Fruit fly (Drosophila melanogaster) whole organism, larva: Measurements from ENCODE around the gene prd1.

ENCODE experiments used
- noc ChIP-seq: fragments of 200-800 bp; sonication (Bioruptor generic); optimal IDR thresholded peaks from 3 replicates; lab custom pipeline; 2019; ENCODE audit warnings: missing biosample characterization, mild to moderate bottlenecking, missing genetic modification characterization, moderate library complexity

prd1 gene

DNA sequence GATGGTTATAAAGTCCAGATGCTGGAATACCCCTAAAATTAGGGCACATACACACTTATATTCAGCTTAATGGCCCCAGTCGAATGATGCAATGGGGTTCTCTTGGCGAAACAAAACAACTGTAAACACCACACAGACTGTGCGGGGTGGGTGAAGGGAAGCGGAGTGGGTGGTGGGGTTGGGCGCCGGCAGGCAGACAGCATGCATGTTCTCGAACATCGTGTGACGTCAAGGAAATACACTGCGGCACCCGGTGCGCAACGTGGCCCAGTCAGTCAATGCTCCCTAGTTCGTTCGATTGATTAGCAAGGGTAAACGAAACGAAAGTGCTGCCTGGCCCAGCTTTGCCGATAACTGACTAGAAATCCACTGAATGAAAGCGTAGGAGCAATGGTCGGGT is 24.3 kb downstream of the prd1 start:
- TF ChIP-seq noc (tag; lab: Kevin White, UChicago): no peak

DNA sequence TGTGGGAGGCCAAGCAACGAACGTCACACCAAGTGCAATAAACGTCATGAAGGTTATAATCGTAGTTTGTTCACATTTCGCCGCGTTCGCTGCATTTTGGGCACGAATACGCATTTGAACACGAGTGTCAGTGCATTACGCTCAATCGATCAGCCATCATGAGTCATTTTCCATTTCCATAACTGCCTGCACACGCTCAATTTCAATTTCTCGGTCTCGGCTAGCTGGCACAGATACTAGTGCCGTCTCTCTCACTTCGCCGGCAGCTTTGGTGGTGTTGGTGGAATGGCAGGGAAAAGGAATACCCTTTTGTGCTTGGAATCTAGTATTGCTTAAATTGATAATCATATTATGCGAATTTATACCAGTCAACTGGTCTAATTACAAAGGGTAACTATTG is 25.1 kb downstream of the prd1 start:
- TF ChIP-seq noc (tag; lab: Kevin White, UChicago): no peak

DNA sequence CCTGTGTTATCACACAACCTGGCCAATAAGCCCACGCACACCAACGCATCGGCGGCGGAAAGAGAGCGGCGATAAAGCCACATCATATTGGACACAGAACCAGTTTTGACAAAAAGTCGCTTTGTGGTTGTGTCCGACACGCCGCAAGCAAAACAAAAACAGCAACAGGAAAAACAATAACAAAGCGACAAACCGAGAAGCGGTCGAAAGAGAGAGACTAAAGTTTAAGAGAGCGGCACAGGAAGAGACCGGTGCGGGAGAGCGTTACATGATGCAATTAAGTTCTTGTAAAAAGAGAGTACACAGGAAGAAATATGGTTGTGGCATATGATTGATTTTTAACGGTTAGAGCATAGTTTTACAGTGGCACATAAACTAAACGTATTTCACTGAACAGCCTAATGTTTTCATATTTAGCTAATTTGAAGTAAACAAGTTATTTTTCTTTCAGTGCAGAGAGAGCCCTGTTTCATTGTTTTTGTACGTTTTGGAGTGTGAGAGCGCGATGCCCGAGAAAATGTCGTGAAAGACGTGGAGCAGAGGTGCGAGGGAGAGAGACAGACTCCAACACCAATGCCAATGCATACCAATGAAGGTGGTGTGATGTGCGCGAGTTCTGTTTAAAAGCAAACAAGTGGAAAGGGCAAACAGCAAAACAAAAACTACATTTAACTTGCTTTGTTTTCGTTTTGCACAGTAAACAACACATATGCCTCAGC is 26.0 kb downstream of the prd1 start:
- peak; percentile 99 for TF ChIP-seq noc (tag; lab: Kevin White, UChicago)

DNA sequence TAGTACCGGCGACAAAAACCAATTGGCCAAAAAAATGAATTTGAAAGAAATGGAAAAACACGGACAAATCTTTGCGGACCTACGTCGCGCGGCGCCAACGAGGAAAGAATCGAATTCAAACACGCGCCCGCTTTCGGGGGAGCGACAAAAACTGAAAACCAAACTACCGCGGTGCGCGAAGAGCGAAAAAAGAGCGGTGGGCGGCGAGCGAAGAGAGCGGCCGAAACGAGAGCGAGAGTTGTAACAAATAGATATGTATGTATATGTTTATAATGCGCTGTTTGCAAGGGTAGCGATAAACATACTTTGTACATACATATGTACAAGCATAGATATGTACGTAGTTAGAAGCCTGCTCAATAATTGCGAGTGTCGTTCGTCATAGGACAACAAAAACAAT is 26.8 kb downstream of the prd1 start:
- TF ChIP-seq noc (tag; lab: Kevin White, UChicago): no peak

DNA sequence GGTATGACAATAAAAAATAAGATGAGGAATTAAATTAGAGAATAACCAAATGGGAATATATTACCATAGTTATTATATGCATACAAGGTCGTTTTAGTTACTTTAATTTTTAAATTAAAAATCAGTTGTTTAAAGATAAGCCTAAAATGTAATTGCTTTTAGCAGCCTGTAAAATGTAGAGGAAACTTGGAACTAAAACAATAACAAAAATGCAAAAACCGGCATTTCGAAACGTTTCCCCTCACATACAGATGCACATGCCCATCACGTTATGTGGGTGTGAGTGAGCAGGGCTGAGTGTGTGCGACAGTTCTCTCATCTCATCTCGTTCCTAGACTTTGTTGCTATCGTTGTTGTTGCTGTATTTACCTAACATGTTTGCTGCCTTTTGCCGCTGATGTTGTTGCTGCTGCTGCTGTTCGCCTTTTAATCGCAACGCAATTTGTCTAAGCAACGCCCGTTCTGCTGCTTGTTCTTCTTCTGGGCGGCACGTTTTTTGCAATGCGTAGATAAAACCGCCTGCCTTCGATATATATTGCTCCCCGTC is 27.6 kb downstream of the prd1 start:
- TF ChIP-seq noc (tag; lab: Kevin White, UChicago): no peak

DNA sequence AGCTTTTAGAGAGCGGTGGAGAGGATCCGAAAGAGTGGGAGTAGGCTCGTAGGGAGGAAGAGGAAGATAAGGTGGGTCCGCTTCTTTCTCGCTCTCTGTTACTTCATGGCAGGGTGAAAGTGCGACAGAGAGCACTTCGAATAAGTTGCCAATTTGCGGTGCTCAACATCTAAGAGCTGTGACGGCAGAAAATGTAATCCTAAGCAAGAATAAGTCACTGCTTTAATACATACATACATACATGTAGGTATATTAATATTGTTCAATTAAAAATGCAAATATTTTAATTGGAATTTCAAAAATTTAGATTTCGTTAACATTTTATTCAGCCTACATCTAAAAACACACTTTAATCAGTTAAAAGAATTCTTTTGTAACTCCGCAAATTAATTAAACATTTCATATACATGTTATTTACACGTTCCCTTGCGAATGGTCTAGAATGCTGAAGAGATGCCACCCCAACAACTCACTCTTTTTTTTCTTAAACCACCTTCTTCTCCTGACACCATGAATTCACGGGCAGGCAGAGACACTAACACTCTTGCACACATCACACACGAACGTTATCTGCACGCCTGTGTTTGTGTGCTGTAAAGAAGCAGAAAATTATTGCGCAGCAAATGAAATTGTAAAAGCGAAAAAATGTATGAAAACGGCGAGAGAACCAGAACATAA is 28.2 kb downstream of the prd1 start:
- TF ChIP-seq noc (tag; lab: Kevin White, UChicago): peak; percentile 40

DNA sequence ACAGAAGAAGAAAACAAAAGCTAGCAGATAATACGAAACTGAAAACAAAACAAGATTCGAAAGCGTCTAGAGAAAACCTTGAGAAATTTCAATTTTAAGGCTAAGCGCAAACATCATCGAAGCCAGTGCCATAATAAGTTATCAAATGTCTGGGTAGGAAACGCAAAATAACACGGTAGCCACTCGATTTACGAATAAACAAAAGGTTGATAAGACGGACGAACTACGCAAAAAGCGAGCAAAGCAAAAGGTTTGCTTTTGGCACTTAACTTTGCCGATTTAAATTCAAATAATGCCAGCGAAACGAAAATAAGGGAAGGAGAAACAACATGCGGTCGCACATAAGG is 28.7 kb downstream of the prd1 start:
- TF ChIP-seq noc (tag; lab: Kevin White, UChicago): no peak

DNA sequence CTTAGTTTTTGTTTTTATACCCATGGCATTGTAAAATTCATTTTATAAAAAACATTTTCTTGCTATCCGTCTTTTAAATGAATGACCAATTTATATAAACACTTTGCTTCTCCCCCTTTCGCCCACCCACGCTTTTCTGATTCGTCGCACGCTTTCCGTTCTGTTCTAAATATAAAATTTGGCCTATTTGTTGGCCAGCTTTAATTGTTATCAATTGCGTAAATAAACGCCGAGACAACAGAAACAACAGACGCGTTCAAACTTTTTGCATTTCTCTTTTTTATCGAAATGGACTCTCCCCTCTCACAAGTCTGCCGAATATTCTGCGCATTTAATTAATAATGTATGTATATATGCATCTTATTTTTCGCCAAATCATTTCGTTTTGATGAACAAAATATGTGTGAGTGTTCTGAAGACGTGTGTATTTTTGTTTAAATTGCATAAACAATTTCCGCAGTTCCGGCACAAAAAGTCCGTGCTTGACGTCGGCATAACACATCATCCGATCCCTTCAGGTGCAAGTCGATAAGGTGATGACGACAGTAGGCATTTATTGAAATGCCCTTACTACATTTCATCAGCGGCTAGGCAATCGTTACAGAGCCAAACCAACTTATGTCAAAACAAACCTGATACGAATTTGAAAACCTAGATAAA is 29.5 kb downstream of the prd1 start:
- TF ChIP-seq noc (tag; lab: Kevin White, UChicago): no peak

DNA sequence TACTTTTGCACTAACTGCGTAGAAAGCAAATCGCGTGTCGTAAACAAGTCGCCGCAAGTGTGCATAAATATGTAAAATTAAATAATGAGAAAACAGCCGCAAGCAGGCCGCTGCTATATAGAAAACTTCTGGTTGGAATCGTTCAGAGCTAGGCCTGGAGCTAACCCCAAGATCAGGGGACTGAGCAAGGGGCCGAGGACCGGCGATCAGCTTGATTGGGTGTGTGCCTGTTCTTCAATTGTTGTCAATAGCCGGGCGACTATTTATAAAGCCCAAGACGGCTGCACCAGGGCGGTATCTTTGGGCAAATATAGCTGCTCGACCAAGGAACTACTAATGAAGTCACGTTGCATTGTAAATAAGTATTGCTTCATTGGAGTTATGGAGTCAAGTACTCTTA is 30.1 kb downstream of the prd1 start:
- TF ChIP-seq noc (tag; lab: Kevin White, UChicago): no peak

DNA sequence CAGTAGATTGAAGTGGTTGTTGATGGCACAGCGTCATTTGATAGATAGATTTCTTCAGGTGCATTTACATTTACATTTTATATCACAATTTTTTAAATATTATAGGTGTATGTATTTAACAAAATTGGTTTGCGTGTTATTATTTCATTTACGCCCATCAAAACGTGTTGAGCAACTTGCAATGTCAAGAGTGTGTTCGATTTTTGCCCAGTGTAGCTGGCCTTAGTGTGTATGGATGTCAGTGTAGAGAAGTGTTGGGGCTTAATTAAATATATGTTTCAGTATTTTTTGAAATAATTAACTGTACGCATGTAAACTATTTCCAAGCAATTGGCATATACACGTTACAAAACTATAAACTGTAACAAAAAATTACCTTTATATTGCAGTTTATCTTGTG is 35.1 kb downstream of the prd1 start:
- TF ChIP-seq noc (tag; lab: Kevin White, UChicago): no peak

DNA sequence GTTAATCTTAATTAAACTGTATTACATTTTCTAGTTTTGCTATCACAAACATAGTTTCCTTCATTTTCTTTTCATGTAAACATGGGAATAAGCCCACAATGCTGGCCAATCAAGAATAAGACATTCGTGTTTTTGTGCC is 36.7 kb downstream of the prd1 start, which contains the start of gene CG43062:
TSS of gene CG43062 (plus strand) at position 40 of the 139 bp plus-strand sequence.
- no peak for TF ChIP-seq noc (tag; lab: Kevin White, UChicago)

DNA sequence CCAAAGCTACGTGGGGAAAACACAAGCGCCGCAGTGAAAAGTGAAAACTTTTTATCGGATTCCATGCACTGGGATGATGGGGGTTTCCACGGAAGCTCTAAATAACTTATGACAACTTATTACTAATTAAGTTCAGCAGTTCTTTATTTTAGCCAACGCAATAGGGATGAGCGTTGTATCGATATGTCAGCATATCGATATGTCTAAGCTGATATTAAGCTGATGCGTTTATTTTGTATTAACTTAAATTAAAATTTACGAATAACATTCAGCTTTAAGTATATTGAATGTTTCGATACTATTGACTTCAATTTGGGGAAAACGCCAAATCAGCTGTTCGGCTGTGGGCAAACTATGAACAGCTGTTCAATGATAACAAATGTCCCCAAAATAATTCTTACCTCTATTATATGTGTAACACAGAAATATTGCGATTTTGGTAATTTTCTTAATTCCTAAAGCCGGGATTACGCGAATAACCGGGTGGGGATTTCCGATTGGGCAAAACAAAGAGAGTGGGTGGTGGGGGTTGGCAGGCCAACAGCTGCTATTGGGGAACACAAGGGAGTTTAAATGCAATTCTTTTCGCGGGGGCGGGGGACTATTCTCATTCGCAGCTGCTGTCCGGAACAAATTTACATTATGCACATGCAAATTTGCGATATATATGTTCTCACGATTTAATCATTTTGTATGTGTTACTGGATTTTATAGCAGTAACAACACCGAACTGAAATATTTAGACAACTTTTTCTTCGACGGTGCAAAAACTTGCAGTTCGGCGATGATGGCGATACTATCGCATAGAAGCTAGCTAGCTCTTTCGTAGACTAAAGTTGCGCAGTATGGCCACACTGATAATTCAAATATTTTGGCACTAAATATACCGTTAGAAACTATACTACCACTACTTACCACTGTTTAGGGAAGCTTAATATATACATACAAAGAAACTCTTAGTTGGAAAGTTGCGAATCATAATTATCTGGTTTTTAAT is 37.2 kb downstream of the prd1 start, which contains the start of gene CG6923:
TSS of gene CG6923 (minus strand) at position 733 of the 997 bp plus-strand sequence.
- no peak for TF ChIP-seq noc (tag; lab: Kevin White, UChicago)

DNA sequence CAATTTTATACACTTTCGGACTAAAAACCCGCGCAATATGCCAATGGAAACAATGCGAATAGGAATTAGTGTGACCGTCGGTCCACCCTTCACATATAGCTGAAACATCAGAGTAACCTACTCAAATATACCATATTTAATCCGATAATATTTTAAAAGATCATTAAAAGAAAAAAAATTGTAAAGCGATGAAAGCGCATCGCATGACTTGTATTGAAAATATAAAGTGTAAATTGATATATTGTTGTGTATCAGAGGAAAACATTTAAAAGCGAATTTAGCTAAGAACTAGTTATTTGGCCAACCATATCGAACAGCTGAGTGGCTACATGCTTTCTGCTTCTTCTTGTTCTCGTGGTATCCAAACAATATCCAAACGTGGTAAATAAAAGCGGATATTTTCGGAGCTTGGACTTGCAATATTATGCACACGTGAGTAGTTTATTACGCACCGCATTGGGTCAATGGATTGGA is 45.0 kb downstream of the prd1 start, which contains the start of the genes Blm and CG14722:
TSS of gene Blm (minus strand) at position 54 of the 474 bp plus-strand sequence.
TSS of gene CG14722 (plus strand) at position 161 of the 474 bp plus-strand sequence.
- TF ChIP-seq noc (tag; lab: Kevin White, UChicago): no peak

DNA sequence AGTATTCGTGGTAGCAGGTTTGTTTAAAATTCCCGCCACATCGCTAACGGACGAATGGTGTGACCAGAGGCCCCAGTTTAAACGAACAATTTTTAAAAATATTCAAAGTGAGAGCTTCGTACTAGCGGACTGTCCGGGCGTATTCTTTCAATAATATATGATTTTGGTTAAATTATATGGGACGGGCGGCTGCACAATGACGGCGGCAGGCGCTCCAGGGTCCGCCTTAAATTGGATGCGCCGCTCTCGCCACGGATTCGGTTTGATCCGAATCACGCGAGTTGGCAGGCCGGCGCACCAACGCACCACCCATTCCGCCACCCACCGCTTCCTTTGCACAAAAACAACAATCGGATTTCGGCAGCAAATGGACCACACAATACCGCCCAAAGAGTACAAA is 51.5 kb downstream of the prd1 start, which contains the start of gene CG14721:
TSS of gene CG14721 (plus strand) at position 111 of the 400 bp plus-strand sequence.
- TF ChIP-seq noc (tag; lab: Kevin White, UChicago): no peak
